Worm (Caenorhabditis elegans): ENCODE data around the gene K04C1.2.

The K04C1.2 gene

ce11 chrX:14252042-14252441, 13.5 kb downstream of the K04C1.2 start, which contains the start of gene E02H4.6:
Gene E02H4.6, minus strand, starts transcription at chrX:14252142.
- TF ChIP-seq flt-1 (GFP tag; IDR thresholded peaks at IDR 0.05): no peak
- TF ChIP-seq med-1 (GFP tag; optimal IDR thresholded peaks at IDR 0.05; ENCODE audit: insufficient read depth): no peak
- no peak for TF ChIP-seq klf-2 (GFP tag; conservative IDR thresholded peaks at IDR 0.05)
- no peak for TF ChIP-seq ref-1 (GFP tag; conservative IDR thresholded peaks at IDR 0.05)

ce11 chrX:14255031-14255430, 16.5 kb downstream of the K04C1.2 start, which contains the start of gene E02H4.5:
Gene E02H4.5, minus strand, starts transcription at chrX:14255131.
- TF ChIP-seq ref-1 (GFP tag; conservative IDR thresholded peaks at IDR 0.05) (no peak), ztf-23 (GFP tag; IDR thresholded peaks at IDR 0.05) (no peak), cog-1 (tag; optimal IDR thresholded peaks at IDR 0.05) (no peak), tab-1 (GFP tag; IDR thresholded peaks at IDR 0.05) (no peak), klf-2 (GFP tag; conservative IDR thresholded peaks at IDR 0.05) (no peak), ztf-29 (GFP tag; IDR thresholded peaks at IDR 0.05) (no peak), flt-1 (GFP tag; IDR thresholded peaks at IDR 0.05) (no peak), T22C8.4 (GFP tag; IDR thresholded peaks at IDR 0.05) (no peak), med-1 (GFP tag; optimal IDR thresholded peaks at IDR 0.05; ENCODE audit: insufficient read depth) (no peak)

ce11 chrX:14255973-14256372, 17.5 kb downstream of the K04C1.2 start, which contains the start of gene E02H4.7:
Gene E02H4.7, plus strand, starts transcription at chrX:14256273.
- TF ChIP-seq klf-2 (GFP tag; conservative IDR thresholded peaks at IDR 0.05) (no peak), ref-1 (GFP tag; conservative IDR thresholded peaks at IDR 0.05) (no peak), ztf-29 (GFP tag; IDR thresholded peaks at IDR 0.05) (no peak), flt-1 (GFP tag; IDR thresholded peaks at IDR 0.05) (no peak), tab-1 (GFP tag; IDR thresholded peaks at IDR 0.05) (no peak), cog-1 (tag; optimal IDR thresholded peaks at IDR 0.05) (no peak), med-1 (GFP tag; optimal IDR thresholded peaks at IDR 0.05; ENCODE audit: insufficient read depth) (no peak), ztf-23 (GFP tag; IDR thresholded peaks at IDR 0.05) (no peak), T22C8.4 (GFP tag; IDR thresholded peaks at IDR 0.05) (no peak)

ce11 chrX:14257661-14258060, 19.2 kb downstream of the K04C1.2 start, which contains the start of gene E02H4.4:
Gene E02H4.4, plus strand, starts transcription at chrX:14257961.
- TF ChIP-seq ztf-23 (GFP tag; IDR thresholded peaks at IDR 0.05) (no peak), T22C8.4 (GFP tag; IDR thresholded peaks at IDR 0.05) (no peak), med-1 (GFP tag; optimal IDR thresholded peaks at IDR 0.05; ENCODE audit: insufficient read depth) (no peak), ref-1 (GFP tag; conservative IDR thresholded peaks at IDR 0.05) (no peak), klf-2 (GFP tag; conservative IDR thresholded peaks at IDR 0.05) (no peak), cog-1 (tag; optimal IDR thresholded peaks at IDR 0.05) (no peak), ztf-29 (GFP tag; IDR thresholded peaks at IDR 0.05) (no peak), flt-1 (GFP tag; IDR thresholded peaks at IDR 0.05) (no peak), tab-1 (GFP tag; IDR thresholded peaks at IDR 0.05) (no peak)

ce11 chrX:14263473-14263872, 25.0 kb downstream of the K04C1.2 start, which contains the start of gene E02H4.8:
Gene E02H4.8, minus strand, starts transcription at chrX:14263573.
- TF ChIP-seq tab-1 (GFP tag; IDR thresholded peaks at IDR 0.05): no peak
- TF ChIP-seq ztf-23 (GFP tag; IDR thresholded peaks at IDR 0.05): no peak
- TF ChIP-seq ref-1 (GFP tag; conservative IDR thresholded peaks at IDR 0.05): no peak
- no peak for TF ChIP-seq med-1 (GFP tag; optimal IDR thresholded peaks at IDR 0.05; ENCODE audit: insufficient read depth)
- no peak for TF ChIP-seq cog-1 (tag; optimal IDR thresholded peaks at IDR 0.05)
- TF ChIP-seq ztf-29 (GFP tag; IDR thresholded peaks at IDR 0.05): no peak
- no peak for TF ChIP-seq T22C8.4 (GFP tag; IDR thresholded peaks at IDR 0.05)
- no peak for TF ChIP-seq klf-2 (GFP tag; conservative IDR thresholded peaks at IDR 0.05)
- no peak for TF ChIP-seq flt-1 (GFP tag; IDR thresholded peaks at IDR 0.05)

ce11 chrX:14267170-14267569, 28.7 kb downstream of the K04C1.2 start:
- TF ChIP-seq ztf-29 (GFP tag; IDR thresholded peaks at IDR 0.05) (no peak), tab-1 (GFP tag; IDR thresholded peaks at IDR 0.05) (no peak), ztf-23 (GFP tag; IDR thresholded peaks at IDR 0.05) (no peak), med-1 (GFP tag; optimal IDR thresholded peaks at IDR 0.05; ENCODE audit: insufficient read depth) (no peak), ref-1 (GFP tag; conservative IDR thresholded peaks at IDR 0.05) (no peak), flt-1 (GFP tag; IDR thresholded peaks at IDR 0.05) (no peak), klf-2 (GFP tag; conservative IDR thresholded peaks at IDR 0.05) (no peak), cog-1 (tag; optimal IDR thresholded peaks at IDR 0.05) (no peak), T22C8.4 (GFP tag; IDR thresholded peaks at IDR 0.05) (no peak)

- TF ChIP-seq med-1 (GFP tag; optimal IDR thresholded peaks at IDR 0.05; ENCODE audit: insufficient read depth) (no peak), tab-1 (GFP tag; IDR thresholded peaks at IDR 0.05) (no peak), flt-1 (GFP tag; IDR thresholded peaks at IDR 0.05) (no peak), ztf-29 (GFP tag; IDR thresholded peaks at IDR 0.05) (no peak), klf-2 (GFP tag; conservative IDR thresholded peaks at IDR 0.05) (no peak), ztf-23 (GFP tag; IDR thresholded peaks at IDR 0.05) (no peak), cog-1 (tag; optimal IDR thresholded peaks at IDR 0.05) (no peak), ref-1 (GFP tag; conservative IDR thresholded peaks at IDR 0.05) (no peak), T22C8.4 (GFP tag; IDR thresholded peaks at IDR 0.05) (no peak)
Measured at ce11 chrX:14267781-14268180, 29.3 kb downstream of the K04C1.2 start, which contains the start of gene del-1. Gene del-1, plus strand, starts transcription at chrX:14268081.

ce11 chrX:14281526-14281925, 43.0 kb downstream of the K04C1.2 start, which contains the start of gene E02H4.2:
Gene E02H4.2, minus strand, starts transcription at chrX:14281626.
- TF ChIP-seq tab-1 (GFP tag; IDR thresholded peaks at IDR 0.05) (no peak), ztf-23 (GFP tag; IDR thresholded peaks at IDR 0.05) (no peak), med-1 (GFP tag; optimal IDR thresholded peaks at IDR 0.05; ENCODE audit: insufficient read depth) (no peak)

- TF ChIP-seq ref-1 (GFP tag; conservative IDR thresholded peaks at IDR 0.05) (no peak), med-1 (GFP tag; optimal IDR thresholded peaks at IDR 0.05; ENCODE audit: insufficient read depth) (no peak), cog-1 (tag; optimal IDR thresholded peaks at IDR 0.05) (no peak), flt-1 (GFP tag; IDR thresholded peaks at IDR 0.05) (no peak), T22C8.4 (GFP tag; IDR thresholded peaks at IDR 0.05) (no peak), klf-2 (GFP tag; conservative IDR thresholded peaks at IDR 0.05) (no peak), tab-1 (GFP tag; IDR thresholded peaks at IDR 0.05) (no peak), ztf-23 (GFP tag; IDR thresholded peaks at IDR 0.05) (no peak), ztf-29 (GFP tag; IDR thresholded peaks at IDR 0.05) (no peak)
Measured at ce11 chrX:14287888-14288287, 49.4 kb downstream of the K04C1.2 start.

- no peak for TF ChIP-seq ref-1 (GFP tag; conservative IDR thresholded peaks at IDR 0.05)
- no peak for TF ChIP-seq T22C8.4 (GFP tag; IDR thresholded peaks at IDR 0.05)
- TF ChIP-seq flt-1 (GFP tag; IDR thresholded peaks at IDR 0.05): no peak
- no peak for TF ChIP-seq cog-1 (tag; optimal IDR thresholded peaks at IDR 0.05)
- no peak for TF ChIP-seq med-1 (GFP tag; optimal IDR thresholded peaks at IDR 0.05; ENCODE audit: insufficient read depth)
- TF ChIP-seq ztf-29 (GFP tag; IDR thresholded peaks at IDR 0.05): no peak
- TF ChIP-seq tab-1 (GFP tag; IDR thresholded peaks at IDR 0.05): no peak
- no peak for TF ChIP-seq klf-2 (GFP tag; conservative IDR thresholded peaks at IDR 0.05)
- TF ChIP-seq ztf-23 (GFP tag; IDR thresholded peaks at IDR 0.05): no peak
Measured at ce11 chrX:14289993-14290392, 51.5 kb downstream of the K04C1.2 start.
